Worm (Caenorhabditis elegans) whole organism, L4 larva: ENCODE measurements around the gene gob-1.

Experiments used
- F44E2.7 ChIP-seq: fragments of 200-800 bp; sonication (Bioruptor generic); IDR thresholded peaks from 2 replicates; pipeline ENCODE4 v2.1.2; 2022; ENCODE audit warnings: missing genetic modification characterization, missing compliant biosample characterization
- Y48G9A.11 ChIP-seq: fragments of 200-800 bp; sonication (Bioruptor generic); IDR thresholded peaks from 2 replicates; pipeline ENCODE4 v1.3.6; 2022; ENCODE audit warnings: missing genetic modification reagents, missing genetic modification characterization, missing compliant biosample characterization
- aha-1 ChIP-seq: fragments of 150-350 bp; peaks from one replicate; lab custom pipeline; 2014; ENCODE audit warnings: missing biosample characterization, missing genetic modification characterization
- ceh-44 ChIP-seq: fragments of 200-800 bp; sonication (Bioruptor generic); IDR thresholded peaks from 2 replicates; pipeline ENCODE4 v1.3.6; 2022; ENCODE audit warnings: missing genetic modification reagents, missing genetic modification characterization, missing compliant biosample characterization
- ctbp-1 ChIP-seq: fragments of 200-800 bp; sonication (Bioruptor generic); IDR thresholded peaks from 2 replicates; pipeline ENCODE4 v1.3.6; 2022; ENCODE audit warnings: missing genetic modification reagents, missing genetic modification characterization, missing compliant biosample characterization
- daf-16 ChIP-seq, 3 experiments: sonication (generic microtip); optimal IDR thresholded peaks; 2 replicates each; lab custom pipeline; 2016 to 2017; ENCODE audit warnings: missing genetic modification characterization in 3 of 3, missing genetic modification reagents in 3 of 3, mild to moderate bottlenecking in 2 of 3, missing compliant biosample characterization in 2 of 3, missing biosample characterization in 1 of 3, moderate library complexity in 1 of 3
- fkh-10 ChIP-seq: fragments of 150-350 bp; optimal IDR thresholded peaks from 2 replicates; lab custom pipeline; 2014; ENCODE audit warnings: missing biosample characterization, missing genetic modification reagents, missing genetic modification characterization
- hif-1 ChIP-seq, 2 experiments: sonication (generic microtip); optimal IDR thresholded peaks; 2 replicates each; lab custom pipeline; 2016 to 2017; ENCODE audit warnings: missing compliant biosample characterization in 2 of 2, missing genetic modification characterization in 2 of 2, missing genetic modification reagents in 2 of 2, missing genotype in 2 of 2, mild to moderate bottlenecking in 1 of 2
- hlh-11 ChIP-seq: fragments of 200-800 bp; sonication (Bioruptor generic); optimal IDR thresholded peaks from 2 replicates; lab custom pipeline; 2018; ENCODE audit warnings: mild to moderate bottlenecking, missing genetic modification characterization, missing compliant biosample characterization
- hmg-1.1 ChIP-seq: fragments of 200-800 bp; sonication (Bioruptor generic); IDR thresholded peaks from 2 replicates; pipeline ENCODE4 v1.3.6; 2022; ENCODE audit warnings: missing genetic modification reagents, missing genetic modification characterization, missing compliant biosample characterization
- lim-7 ChIP-seq: fragments of 200-800 bp; sonication (Bioruptor generic); IDR thresholded peaks from 2 replicates; pipeline ENCODE4 v1.3.6; 2022; ENCODE audit warnings: missing genetic modification characterization, missing compliant biosample characterization
- lin-15B ChIP-seq: fragments of 150-350 bp; sonication (generic microtip); optimal IDR thresholded peaks from 3 replicates; lab custom pipeline; 2014; ENCODE audit warnings: missing biosample characterization, missing genetic modification characterization
- lin-38 ChIP-seq: fragments of 200-800 bp; sonication (Bioruptor generic); IDR thresholded peaks from 2 replicates; pipeline ENCODE4 v1.3.6; 2022; ENCODE audit warnings: missing genetic modification reagents, missing genetic modification characterization, missing compliant biosample characterization
- lsy-2 ChIP-seq, 2 experiments: fragments of 150-350 bp in 1 of 2; sonication (generic microtip) in 1 of 2; optimal IDR thresholded peaks; 2 replicates each; lab custom pipeline; 2014 to 2017; ENCODE audit warnings: missing biosample characterization in 2 of 2, missing genetic modification characterization in 2 of 2
- madf-5 ChIP-seq, 2 experiments: fragments of 200-800 bp; sonication (Bioruptor generic); IDR thresholded peaks; 2 replicates each; pipeline ENCODE4 v1.3.6; 2022; ENCODE audit warnings: missing compliant biosample characterization in 2 of 2, missing genetic modification characterization in 2 of 2
- mdt-29 ChIP-seq: fragments of 200-800 bp; sonication (Bioruptor generic); IDR thresholded peaks from 2 replicates; pipeline ENCODE4 v1.3.6; 2022; ENCODE audit warnings: missing genetic modification reagents, missing genetic modification characterization, missing compliant biosample characterization
- mes-2 ChIP-seq: sonication (generic microtip); optimal IDR thresholded peaks from 2 replicates; lab custom pipeline; 2016; ENCODE audit warnings: missing genotype, mild to moderate bottlenecking, missing genetic modification characterization, missing compliant biosample characterization; ENCODE audit not compliant: poor library complexity, severe bottlenecking
- mxl-2 ChIP-seq: fragments of 200-800 bp; sonication (Bioruptor generic); conservative IDR thresholded peaks from 2 replicates; pipeline ENCODE4 v1.3.6; 2022; ENCODE audit warnings: missing genetic modification reagents, missing genetic modification characterization, missing compliant biosample characterization
- nhr-10 ChIP-seq: fragments of 150-350 bp; optimal IDR thresholded peaks from 2 replicates; lab custom pipeline; 2014; ENCODE audit warnings: missing biosample characterization, missing genetic modification characterization
- nhr-11 ChIP-seq: fragments of 150-350 bp; optimal IDR thresholded peaks from 2 replicates; lab custom pipeline; 2014; ENCODE audit warnings: missing biosample characterization, missing genetic modification characterization
- nhr-28 ChIP-seq: fragments of 150-350 bp; optimal IDR thresholded peaks from 2 replicates; lab custom pipeline; 2014; ENCODE audit warnings: missing biosample characterization, missing genetic modification characterization
- nhr-41 ChIP-seq: fragments of 200-800 bp; sonication (Bioruptor generic); IDR thresholded peaks from 2 replicates; pipeline ENCODE4 v1.3.6; 2022; ENCODE audit warnings: missing genetic modification reagents, missing genetic modification characterization, missing compliant biosample characterization
- nhr-42 ChIP-seq: fragments of 200-800 bp; sonication (Bioruptor generic); IDR thresholded peaks from 2 replicates; pipeline ENCODE4 v1.3.6; 2022; ENCODE audit warnings: missing genetic modification characterization, missing compliant biosample characterization
- nhr-48 ChIP-seq: sonication (generic microtip); optimal IDR thresholded peaks from 2 replicates; lab custom pipeline; 2016; ENCODE audit warnings: mild to moderate bottlenecking, missing genetic modification characterization, missing compliant biosample characterization
- nhr-76 ChIP-seq: fragments of 150-350 bp; optimal IDR thresholded peaks from 2 replicates; lab custom pipeline; 2014; ENCODE audit warnings: missing biosample characterization, missing genetic modification characterization
- pqm-1 ChIP-seq: sonication (generic microtip); optimal IDR thresholded peaks from 2 replicates; lab custom pipeline; 2017; ENCODE audit warnings: missing biosample characterization, missing genetic modification characterization
- saeg-2 ChIP-seq: fragments of 200-800 bp; sonication (Bioruptor generic); IDR thresholded peaks from 2 replicates; pipeline ENCODE4 v1.3.6; 2022; ENCODE audit warnings: missing genetic modification reagents, missing genetic modification characterization, missing compliant biosample characterization
- spr-1 ChIP-seq: sonication (generic microtip); optimal IDR thresholded peaks from 2 replicates; lab custom pipeline; 2016; ENCODE audit warnings: mild to moderate bottlenecking, missing genetic modification characterization, missing compliant biosample characterization
- spr-3 ChIP-seq: fragments of 200-800 bp; sonication (Bioruptor generic); optimal IDR thresholded peaks from 2 replicates; lab custom pipeline; 2018; ENCODE audit warnings: mild to moderate bottlenecking, missing genetic modification characterization, missing compliant biosample characterization
- unc-130 ChIP-seq: sonication (generic microtip); optimal IDR thresholded peaks from 2 replicates; lab custom pipeline; 2016; ENCODE audit warnings: missing genetic modification reagents, missing genetic modification characterization, missing compliant biosample characterization
- unc-62 ChIP-seq, 3 experiments: fragments of 150-350 bp in 1 of 3; sonication (generic microtip); optimal IDR thresholded peaks in 2 of 3; peaks in 1 of 3; 1 replicate in 1 of 3; 2 replicates in 2 of 3; lab custom pipeline; 2014 to 2017; ENCODE audit warnings: missing biosample characterization in 3 of 3, missing genetic modification characterization in 3 of 3, missing genetic modification reagents in 3 of 3, missing genotype in 1 of 3
- zip-11 ChIP-seq: fragments of 200-800 bp; sonication (Bioruptor generic); IDR thresholded peaks from 2 replicates; pipeline ENCODE4 v1.3.6; 2022; ENCODE audit warnings: missing genetic modification characterization, missing compliant biosample characterization

Gene gob-1

ce11 chrX:15496927-15497605 is 3.7 kb downstream of the gob-1 start, which contains the start of gene suox-1 (continued):
- peak in 1 of 2 experiments; percentile 44 for TF ChIP-seq lsy-2 (tag; optimal IDR thresholded peaks at IDR 0.05; lab: Kevin White, UChicago)

- TF ChIP-seq saeg-2 (no peak), nhr-11 (tag; lab: Kevin White, UChicago) (no peak), spr-1 (tag; lab: Kevin White, UChicago) (no peak), Y48G9A.11 (GFP tag; lab: Robert Waterston, UW) (no peak), fkh-10 (GFP tag; lab: Kevin White, UChicago) (no peak)
- TF ChIP-seq, all 104 proteins: peak for 0
Measured at ce11 chrX:15502455-15503174, 9.2 kb downstream of the gob-1 start, which contains the start of gene H13N06.7. TSS of gene H13N06.7 (plus strand) at chrX:15503124.

ce11 chrX:15504795-15505194 is 11.4 kb downstream of the gob-1 start, which contains the start of gene tbh-1:
TSS of gene tbh-1 (minus strand) at chrX:15504895.
- TF ChIP-seq pqm-1 (tag; lab: Kevin White, UChicago) (no peak), mxl-2 (GFP tag; lab: Robert Waterston, UW) (no peak), aha-1 (tag; lab: Kevin White, UChicago) (no peak), unc-130 (no peak), spr-1 (tag; lab: Kevin White, UChicago) (no peak), spr-3 (GFP tag; lab: Kevin White, UChicago) (no peak), nhr-76 (tag; lab: Kevin White, UChicago) (no peak), ceh-44 (no peak), hif-1 (tag; optimal IDR thresholded peaks at IDR 0.05; lab: Kevin White, UChicago) (no peak), F44E2.7 (no peak), mes-2 (tag; lab: Kevin White, UChicago) (no peak), lim-7 (GFP tag; lab: Robert Waterston, UW) (no peak), nhr-42 (GFP tag; lab: Robert Waterston, UW) (no peak), hmg-1.1 (no peak)

ce11 chrX:15507830-15508347 is 14.5 kb downstream of the gob-1 start, which contains the start of gene zipt-7.2:
TSS of gene zipt-7.2 (minus strand) at chrX:15507880.
- TF ChIP-seq aha-1 (tag; lab: Kevin White, UChicago) (peak; percentile 87), hlh-11 (tag; lab: Kevin White, UChicago) (peak; percentile 28), nhr-10 (no peak), nhr-48 (no peak), nhr-41 (no peak), lin-38 (GFP tag; lab: Robert Waterston, UW) (peak; percentile 89), Y48G9A.11 (GFP tag; lab: Robert Waterston, UW) (no peak), zip-11 (no peak), mes-2 (tag; lab: Kevin White, UChicago) (peak; percentile 63), lin-15B (tag; lab: Kevin White, UChicago) (no peak), nhr-28 (tag; lab: Kevin White, UChicago) (peak; percentile 13), unc-62 (GFP tag; optimal IDR thresholded peaks at IDR 0.05 in 1 of 2; lab: Kevin White, UChicago) (peak in 1 of 2 experiments; percentile 44), unc-62 (tag; optimal IDR thresholded peaks at IDR 0.05; lab: Kevin White, UChicago) (no peak), madf-5 (GFP tag; IDR thresholded peaks at IDR 0.05; lab: Robert Waterston, UW) (no peak), daf-16 (GFP tag; optimal IDR thresholded peaks at IDR 0.05; lab: Kevin White, UChicago) (no peak), daf-16 (tag; optimal IDR thresholded peaks at IDR 0.05; lab: Kevin White, UChicago) (no peak), ctbp-1 (no peak), mdt-29 (no peak)
